Worm (Caenorhabditis elegans) whole organism, early embryonic: Measurements from ENCODE around the gene mes-4.

Source experiments
- B0310.2 ChIP-seq: sonication (generic microtip); optimal IDR thresholded peaks from 2 replicates; lab custom pipeline; 2016; ENCODE audit warnings: mild to moderate bottlenecking, missing genetic modification characterization, missing compliant biosample characterization
- aly-1 ChIP-seq: sonication (generic microtip); optimal IDR thresholded peaks from 2 replicates; lab custom pipeline; 2016; ENCODE audit warnings: missing genetic modification characterization, missing compliant biosample characterization
- ama-1 ChIP-seq: fragments of 150-350 bp; optimal IDR thresholded peaks from 2 replicates; lab custom pipeline; 2014
- ceh-13 ChIP-seq: fragments of 200-800 bp; sonication (Bioruptor generic); optimal IDR thresholded peaks from 2 replicates; lab custom pipeline; 2018; ENCODE audit warnings: mild to moderate bottlenecking, missing genetic modification characterization, missing compliant biosample characterization
- ets-7 ChIP-seq: sonication (generic microtip); optimal IDR thresholded peaks from 2 replicates; lab custom pipeline; 2016; ENCODE audit warnings: missing genotype, missing genetic modification characterization, missing compliant biosample characterization
- hmbx-1 ChIP-seq: sonication (generic microtip); optimal IDR thresholded peaks from 2 replicates; lab custom pipeline; 2016; ENCODE audit warnings: mild to moderate bottlenecking, missing genetic modification characterization, missing compliant biosample characterization
- scrt-1 ChIP-seq: fragments of 200-800 bp; sonication (Bioruptor generic); IDR thresholded peaks from 2 replicates; pipeline ENCODE4 v1.3.6; 2022; ENCODE audit warnings: missing genetic modification characterization, missing compliant biosample characterization

ce11 chrV:13387472-13387871 is 49.9 kb downstream of the mes-4 start:
- TF ChIP-seq aly-1 (tag; lab: Kevin White, UChicago) (no peak), ets-7 (tag; lab: Kevin White, UChicago) (no peak), B0310.2 (no peak), scrt-1 (GFP tag; lab: Robert Waterston, UW) (no peak), ceh-13 (no peak), hmbx-1 (no peak), ama-1 (lab: Kevin White, UChicago) (no peak)
